Fruit fly (Drosophila melanogaster) whole organism, embryonic: ENCODE results near the gene Rab3GAP1.

Experiments
- Abd-B ChIP-seq: fragments of 200-800 bp; sonication (Bioruptor generic); optimal IDR thresholded peaks from 2 replicates; lab custom pipeline; 2018; ENCODE audit warnings: missing biosample characterization, mild to moderate bottlenecking, missing genetic modification characterization, moderate library complexity
- Antp ChIP-seq: fragments of 200-800 bp; sonication (Bioruptor generic); optimal IDR thresholded peaks from 3 replicates; lab custom pipeline; 2016; ENCODE audit warnings: missing biosample characterization, missing genetic modification characterization
- B-H1 ChIP-seq: fragments of 200-800 bp; sonication (Bioruptor generic); IDR thresholded peaks from 3 replicates; pipeline ENCODE4 v1.3.6; 2022; ENCODE audit warnings: missing biosample characterization, missing genetic modification characterization
- CG10147 ChIP-seq: fragments of 200-800 bp; sonication (Bioruptor generic); optimal IDR thresholded peaks from 2 replicates; lab custom pipeline; 2019; ENCODE audit warnings: missing biosample characterization, mild to moderate bottlenecking, missing genetic modification characterization, moderate library complexity
- CG10366 ChIP-seq: fragments of 200-800 bp; sonication (Bioruptor generic); IDR thresholded peaks from 2 replicates; pipeline ENCODE4 v1.3.6; 2022; ENCODE audit warnings: missing biosample characterization, missing genetic modification characterization
- CG10979 ChIP-seq: fragments of 200-800 bp; sonication (Bioruptor generic); optimal IDR thresholded peaks from 2 replicates; lab custom pipeline; 2018; ENCODE audit warnings: missing biosample characterization, mild to moderate bottlenecking, missing genetic modification characterization, moderate library complexity
- CG11247 ChIP-seq: fragments of 200-800 bp; sonication (Bioruptor generic); IDR thresholded peaks from 2 replicates; pipeline ENCODE4 v1.3.6; 2022; ENCODE audit warnings: missing biosample characterization, missing genetic modification characterization
- CG11695 ChIP-seq: fragments of 200-800 bp; sonication (Bioruptor generic); IDR thresholded peaks from 3 replicates; pipeline ENCODE4 v1.3.6; 2022; ENCODE audit warnings: missing biosample characterization, missing genetic modification characterization
- CG11723 ChIP-seq: fragments of 200-800 bp; sonication (Bioruptor generic); optimal IDR thresholded peaks from 2 replicates; lab custom pipeline; 2017; ENCODE audit warnings: missing biosample characterization, mild to moderate bottlenecking, missing genetic modification characterization
- CG1233 ChIP-seq: fragments of 200-800 bp; sonication (Bioruptor generic); optimal IDR thresholded peaks from 4 replicates; lab custom pipeline; 2018; ENCODE audit warnings: missing biosample characterization, mild to moderate bottlenecking, missing genetic modification characterization
- CG12391 ChIP-seq: fragments of 200-800 bp; sonication (Bioruptor generic); optimal IDR thresholded peaks from 3 replicates; lab custom pipeline; 2018; ENCODE audit warnings: missing biosample characterization, mild to moderate bottlenecking, missing genetic modification characterization, moderate library complexity
- CG14014 ChIP-seq: fragments of 200-800 bp; sonication (Bioruptor generic); IDR thresholded peaks from 2 replicates; pipeline ENCODE4 v1.3.6; 2022; ENCODE audit warnings: missing biosample characterization, missing genetic modification characterization
- CG18262 ChIP-seq: fragments of 200-800 bp; optimal IDR thresholded peaks from 3 replicates; lab custom pipeline; 2019; ENCODE audit warnings: missing biosample characterization, mild to moderate bottlenecking, missing genetic modification characterization, moderate library complexity
- CG31224 ChIP-seq: fragments of 200-800 bp; sonication (Bioruptor generic); IDR thresholded peaks from 2 replicates; pipeline ENCODE4 v1.3.6; 2022; ENCODE audit warnings: missing biosample characterization, missing genetic modification characterization
- CG3163 ChIP-seq: fragments of 200-800 bp; sonication (Bioruptor generic); optimal IDR thresholded peaks from 3 replicates; lab custom pipeline; 2016; ENCODE audit warnings: missing biosample characterization, missing genetic modification characterization
- CG3281 ChIP-seq: fragments of 200-800 bp; sonication (Bioruptor generic); optimal IDR thresholded peaks from 3 replicates; lab custom pipeline; 2017; ENCODE audit warnings: missing biosample characterization, mild to moderate bottlenecking, missing genetic modification characterization
- CG33557 ChIP-seq: fragments of 200-800 bp; sonication (Bioruptor generic); optimal IDR thresholded peaks from 2 replicates; lab custom pipeline; 2019; ENCODE audit warnings: missing biosample characterization, mild to moderate bottlenecking, missing genetic modification characterization, moderate library complexity
- CG34422 ChIP-seq: fragments of 200-800 bp; sonication (Bioruptor generic); IDR thresholded peaks from 3 replicates; pipeline ENCODE4 v1.3.6; 2022; ENCODE audit warnings: missing biosample characterization, missing genetic modification characterization
- CG5180 ChIP-seq: fragments of 200-800 bp; sonication (Bioruptor generic); optimal IDR thresholded peaks from 3 replicates; lab custom pipeline; 2017; ENCODE audit warnings: missing biosample characterization, missing genetic modification characterization, mild to moderate bottlenecking, moderate library complexity, missing genetic modification reagents
- CG6175 ChIP-seq: fragments of 200-800 bp; sonication (Bioruptor generic); IDR thresholded peaks from 3 replicates; pipeline ENCODE4 v1.3.6; 2022; ENCODE audit warnings: missing biosample characterization, missing genetic modification characterization
- CG6813 ChIP-seq: fragments of 200-800 bp; sonication (Bioruptor generic); optimal IDR thresholded peaks from 2 replicates; lab custom pipeline; 2017; ENCODE audit warnings: missing biosample characterization, missing genetic modification characterization, mild to moderate bottlenecking, moderate library complexity, missing genetic modification reagents
- CG8765 ChIP-seq: fragments of 200-800 bp; sonication (Bioruptor generic); IDR thresholded peaks from 2 replicates; pipeline ENCODE4 v1.3.6; 2022; ENCODE audit warnings: missing biosample characterization, missing genetic modification characterization
- CG9817 ChIP-seq: fragments of 200-800 bp; sonication (Bioruptor generic); optimal IDR thresholded peaks from 2 replicates; lab custom pipeline; 2018; ENCODE audit warnings: missing biosample characterization, mild to moderate bottlenecking, missing genetic modification characterization, moderate library complexity
- CoRest ChIP-seq: fragments of 200-800 bp; sonication (Bioruptor generic); optimal IDR thresholded peaks from 3 replicates; lab custom pipeline; 2018; ENCODE audit warnings: missing biosample characterization, mild to moderate bottlenecking, missing genetic modification characterization, moderate library complexity
- Fer3 ChIP-seq: fragments of 200-800 bp; sonication (Bioruptor generic); optimal IDR thresholded peaks from 2 replicates; lab custom pipeline; 2018; ENCODE audit warnings: missing biosample characterization, mild to moderate bottlenecking, missing genetic modification characterization, moderate library complexity
- H2.0 ChIP-seq: fragments of 200-800 bp; sonication (Bioruptor generic); IDR thresholded peaks from 2 replicates; pipeline ENCODE4 v1.3.6; 2022; ENCODE audit warnings: missing biosample characterization, missing genetic modification characterization
- Med ChIP-seq: fragments of 200-800 bp; sonication (Bioruptor generic); peaks from one replicate; lab custom pipeline; 2016; ENCODE audit warnings: missing biosample characterization, missing genetic modification characterization, mild to moderate bottlenecking, inconsistent platforms, moderate library complexity
- Meics ChIP-seq: fragments of 200-800 bp; sonication (Bioruptor generic); optimal IDR thresholded peaks from 2 replicates; lab custom pipeline; 2017; ENCODE audit warnings: missing biosample characterization, mild to moderate bottlenecking, missing genetic modification characterization
- Nf-YC ChIP-seq: fragments of 200-800 bp; optimal IDR thresholded peaks from 3 replicates; lab custom pipeline; 2019; ENCODE audit warnings: missing biosample characterization, mild to moderate bottlenecking, missing genetic modification characterization, moderate library complexity
- NfI ChIP-seq: fragments of 200-800 bp; sonication (Bioruptor generic); optimal IDR thresholded peaks from 3 replicates; lab custom pipeline; 2018; ENCODE audit warnings: missing biosample characterization, mild to moderate bottlenecking, missing genetic modification characterization, moderate library complexity
- Rfx ChIP-seq: fragments of 200-800 bp; sonication (Bioruptor generic); IDR thresholded peaks from 2 replicates; pipeline ENCODE4 v1.3.6; 2022; ENCODE audit warnings: missing biosample characterization, missing genetic modification characterization
- Stat92E ChIP-seq, 3 experiments: fragments of >200 bp in 2 of 3; fragments of 200-800 bp in 1 of 3; sonication (Bioruptor generic) in 1 of 3; optimal IDR thresholded peaks; 2 replicates each; lab custom pipeline; 2017 to 2019; ENCODE audit warnings: missing biosample characterization in 3 of 3, missing genetic modification characterization in 3 of 3, mild to moderate bottlenecking in 1 of 3, moderate library complexity in 1 of 3
- Trl ChIP-seq, 3 experiments: fragments of >200 bp in 2 of 3; fragments of 200-800 bp in 1 of 3; sonication (Bioruptor generic) in 1 of 3; optimal IDR thresholded peaks; 2 replicates in 1 of 3; 3 replicates in 2 of 3; lab custom pipeline; 2016 to 2017; ENCODE audit warnings: missing biosample characterization in 1 of 3, missing genetic modification characterization in 1 of 3
- ab ChIP-seq: fragments of 200-800 bp; sonication (Bioruptor generic); optimal IDR thresholded peaks from 2 replicates; lab custom pipeline; 2016; ENCODE audit warnings: missing biosample characterization, missing genetic modification characterization
- amos ChIP-seq: fragments of 200-800 bp; sonication (Bioruptor generic); IDR thresholded peaks from 2 replicates; pipeline ENCODE4 v1.3.6; 2022; ENCODE audit warnings: missing biosample characterization, missing genetic modification characterization; ENCODE audit not compliant: partially characterized antibody
- ash1 ChIP-seq: fragments of 200-800 bp; sonication (Bioruptor generic); optimal IDR thresholded peaks from 2 replicates; lab custom pipeline; 2018; ENCODE audit warnings: missing biosample characterization, mild to moderate bottlenecking, missing genetic modification characterization
- chn ChIP-seq: fragments of 200-800 bp; sonication (Bioruptor generic); optimal IDR thresholded peaks from 2 replicates; lab custom pipeline; 2016; ENCODE audit warnings: missing biosample characterization, missing genetic modification characterization
- dpn ChIP-seq, 2 experiments: fragments of 200-800 bp; sonication (Bioruptor generic); optimal IDR thresholded peaks; 3 replicates each; lab custom pipeline; 2016; ENCODE audit warnings: missing biosample characterization in 2 of 2, missing genetic modification characterization in 2 of 2
- emc ChIP-seq: fragments of 200-800 bp; sonication (Bioruptor generic); optimal IDR thresholded peaks from 2 replicates; lab custom pipeline; 2016; ENCODE audit warnings: missing biosample characterization, missing genetic modification characterization
- fd3F ChIP-seq: fragments of 200-800 bp; sonication (Bioruptor generic); optimal IDR thresholded peaks from 2 replicates; lab custom pipeline; 2018; ENCODE audit warnings: missing biosample characterization, mild to moderate bottlenecking, missing genetic modification characterization, moderate library complexity
- ftz-f1 ChIP-seq: fragments of 200-800 bp; sonication (Bioruptor generic); optimal IDR thresholded peaks from 2 replicates; lab custom pipeline; 2016; ENCODE audit warnings: missing biosample characterization, missing genetic modification characterization
- hkb ChIP-seq, 2 experiments: fragments of 200-800 bp in 1 of 2; fragments of >200 bp in 1 of 2; sonication (Bioruptor generic) in 1 of 2; IDR thresholded peaks in 1 of 2; optimal IDR thresholded peaks in 1 of 2; 2 replicates each; pipeline versions ENCODE4 v1.3.6 to Lab custom; 2017 to 2022; ENCODE audit warnings: missing biosample characterization in 1 of 2, missing genetic modification characterization in 1 of 2
- ken ChIP-seq: fragments of 200-800 bp; sonication (Bioruptor generic); IDR thresholded peaks from 3 replicates; pipeline ENCODE4 v1.3.6; 2022; ENCODE audit warnings: missing biosample characterization, missing genetic modification characterization
- org-1 ChIP-seq: fragments of 200-800 bp; sonication (Bioruptor generic); optimal IDR thresholded peaks from 2 replicates; lab custom pipeline; 2017; ENCODE audit warnings: missing biosample characterization, missing genetic modification characterization
- scrt ChIP-seq: fragments of 200-800 bp; sonication (Bioruptor generic); optimal IDR thresholded peaks from 2 replicates; lab custom pipeline; 2018; ENCODE audit warnings: missing biosample characterization, mild to moderate bottlenecking, missing genetic modification characterization, moderate library complexity
- sens ChIP-seq: fragments of 200-800 bp; sonication (Bioruptor generic); peaks from one replicate; lab custom pipeline; 2016; ENCODE audit warnings: missing biosample characterization, missing genetic modification characterization
- shn ChIP-seq: fragments of 200-800 bp; sonication (Bioruptor generic); optimal IDR thresholded peaks from 3 replicates; lab custom pipeline; 2016; ENCODE audit warnings: missing biosample characterization, missing genetic modification characterization
- vvl ChIP-seq: fragments of 200-800 bp; sonication (Bioruptor generic); IDR thresholded peaks from 2 replicates; pipeline ENCODE4 v1.3.6; 2022; ENCODE audit warnings: missing biosample characterization, missing genetic modification characterization

Gene Rab3GAP1

DNA sequence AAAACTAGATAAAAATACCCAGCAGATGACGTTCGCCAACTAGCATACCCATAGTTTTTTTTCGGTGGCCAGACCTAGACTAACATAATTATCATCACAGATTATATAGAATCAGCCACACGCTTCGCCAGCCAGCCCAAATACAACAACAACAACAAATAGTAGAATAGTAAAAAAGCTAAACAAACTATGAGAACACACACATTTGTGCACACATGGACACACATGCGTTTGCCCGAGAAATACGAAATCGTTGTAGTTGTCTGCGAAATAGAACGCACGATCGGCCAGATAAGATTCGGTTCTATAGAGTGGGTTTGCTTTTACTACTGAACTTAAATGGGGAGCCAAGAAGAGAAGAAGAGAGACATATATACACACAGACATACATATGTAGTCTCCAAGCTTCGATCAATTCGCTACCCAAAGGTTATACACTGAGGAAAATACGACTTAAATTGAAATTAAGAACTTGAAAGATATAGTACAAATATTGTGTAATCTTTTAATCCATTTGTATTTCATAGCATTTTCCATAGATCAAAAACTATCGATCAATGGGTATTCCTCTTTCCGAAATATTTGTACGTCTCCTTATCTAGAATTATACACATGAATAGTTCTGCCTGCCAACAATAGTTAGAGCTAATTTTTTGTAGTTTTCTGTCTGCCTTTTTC is 17.0 kb upstream of the Rab3GAP1 start (continued):
- TF ChIP-seq sens (GFP tag; lab: Kevin White, UChicago) (peak; percentile 75), org-1 (GFP tag; lab: Kevin White, UChicago) (peak; percentile 44), CoRest (peak; percentile 50), CG31224 (GFP tag; lab: Robert Waterston, UW) (peak; percentile 57), NfI (GFP tag; lab: Kevin White, UChicago) (peak; percentile 47), Rfx (GFP tag; lab: Robert Waterston, UW) (peak; percentile 79), emc (GFP tag; lab: Kevin White, UChicago) (no peak), Abd-B (GFP tag; lab: Kevin White, UChicago) (no peak), CG10147 (peak; percentile 53), ken (GFP tag; lab: Robert Waterston, UW) (peak; percentile 37; the same call in 1 of the 3 replicates), vvl (GFP tag; lab: Robert Waterston, UW) (peak; percentile 70), Antp (peak; percentile 38), hkb (optimal IDR thresholded peaks at IDR 0.05; lab: Kevin White, UChicago) (no peak), hkb (GFP tag; IDR thresholded peaks at IDR 0.05; lab: Robert Waterston, UW) (0 out of 2 replicates have a peak, but pooled peaks have one; percentile 6), CG14014 (GFP tag; lab: Robert Waterston, UW) (peak; percentile 50), Trl (optimal IDR thresholded peaks at IDR 0.05; lab: Kevin White, UChicago) (peak in 1 of 2 experiments; percentile 19), Trl (GFP tag; optimal IDR thresholded peaks at IDR 0.05; lab: Kevin White, UChicago) (peak; percentile 40), CG3281 (GFP tag; lab: Kevin White, UChicago) (peak; percentile 67), CG10366 (GFP tag; lab: Robert Waterston, UW) (peak; percentile 42; the same call in 1 of the 2 replicates), dpn (GFP tag; optimal IDR thresholded peaks at IDR 0.05; lab: Kevin White, UChicago) (peak; percentile 51 to 71), fd3F (GFP tag; lab: Kevin White, UChicago) (peak; percentile 50), CG8765 (GFP tag; lab: Robert Waterston, UW) (no peak), ash1 (GFP tag; lab: Kevin White, UChicago) (peak; percentile 33), ftz-f1 (peak; percentile 70), H2.0 (GFP tag; lab: Robert Waterston, UW) (peak; percentile 30; the same call in 1 of the 2 replicates), Fer3 (tag; lab: Kevin White, UChicago) (peak; percentile 8), CG9817 (tag; lab: Kevin White, UChicago) (peak; percentile 40), shn (GFP tag; lab: Kevin White, UChicago) (peak; percentile 63), CG11247 (GFP tag; lab: Robert Waterston, UW) (0 out of 2 replicates have a peak, but pooled peaks have one; percentile 43), Med (GFP tag; lab: Kevin White, UChicago) (peak; percentile 81), CG3163 (GFP tag; lab: Kevin White, UChicago) (peak; percentile 45)
- TF ChIP-seq, all 482 proteins: peak for 188

DNA sequence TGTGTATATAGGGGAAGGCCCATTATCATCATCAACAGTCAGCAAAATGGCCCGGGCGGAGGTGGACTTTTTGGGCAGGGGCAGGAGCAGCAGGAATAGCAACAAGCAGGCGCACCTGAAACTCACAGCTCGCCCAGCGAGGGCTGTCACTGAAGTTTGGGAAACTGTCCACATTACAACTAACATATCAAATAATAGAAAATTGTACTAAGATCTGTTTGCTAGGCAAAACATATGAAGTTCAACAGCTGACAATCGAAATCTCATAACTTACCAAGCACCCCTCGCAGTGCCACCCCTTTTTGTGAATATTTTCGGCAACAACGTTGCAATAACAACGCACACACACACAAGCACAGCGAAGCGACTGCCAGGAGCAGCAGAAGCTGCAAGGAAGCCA is 13.8 kb upstream of the Rab3GAP1 start:
- peak; percentile 86 for TF ChIP-seq sens (GFP tag; lab: Kevin White, UChicago)
- TF ChIP-seq CG10979 (tag; lab: Kevin White, UChicago), result peak; percentile 44
- peak; percentile 26 for TF ChIP-seq Nf-YC
- peak; percentile 22 for TF ChIP-seq CG5180
- TF ChIP-seq CG12391 (tag; lab: Kevin White, UChicago), result peak; percentile 72
- TF ChIP-seq B-H1, result peak; percentile 82
- no peak for TF ChIP-seq Stat92E (GFP tag; optimal IDR thresholded peaks at IDR 0.05; lab: Kevin White, UChicago)
- no peak for TF ChIP-seq CG33557 (GFP tag; lab: Kevin White, UChicago)
- peak; percentile 55 for TF ChIP-seq chn (GFP tag; lab: Kevin White, UChicago)
- peak; percentile 89 for TF ChIP-seq scrt
- TF ChIP-seq CG6813 (GFP tag; lab: Kevin White, UChicago), result peak; percentile 67
- peak; percentile 54 for TF ChIP-seq CG1233 (GFP tag; lab: Kevin White, UChicago)
- peak; percentile 83 for TF ChIP-seq CG11695 (GFP tag; lab: Robert Waterston, UW)
- peak; percentile 49 for TF ChIP-seq CG18262 (tag; lab: Kevin White, UChicago)
- TF ChIP-seq CG6175 (GFP tag; lab: Robert Waterston, UW), result peak; percentile 84
- TF ChIP-seq Meics (GFP tag; lab: Kevin White, UChicago), result peak; percentile 85
- no peak for TF ChIP-seq amos (GFP tag; lab: Robert Waterston, UW)
- TF ChIP-seq ab (GFP tag; lab: Kevin White, UChicago), result peak; percentile 12
- peak; percentile 83 for TF ChIP-seq CG34422
- TF ChIP-seq CG11723 (GFP tag; lab: Kevin White, UChicago), result peak; percentile 50
